Fruit fly (Drosophila melanogaster) whole organism, wandering third instar larva: ENCODE results near the gene CG14015.

Experiments
- CG9705 ChIP-seq: fragments of 200-800 bp; sonication (Bioruptor generic); optimal IDR thresholded peaks from 2 replicates; lab custom pipeline; 2018; ENCODE audit warnings: missing biosample characterization, mild to moderate bottlenecking, missing genetic modification characterization
- CrebA ChIP-seq: fragments of 200-800 bp; sonication (Bioruptor generic); optimal IDR thresholded peaks from 2 replicates; lab custom pipeline; 2016; ENCODE audit warnings: missing biosample characterization, mild to moderate bottlenecking, missing genetic modification characterization, borderline replicate concordance
- Dfd ChIP-seq: fragments of >200 bp; optimal IDR thresholded peaks from 2 replicates; lab custom pipeline; 2017; ENCODE audit warnings: missing biosample characterization, missing genetic modification characterization
- Dif ChIP-seq: fragments of 200-275, 200-300 bp; sonication (Bioruptor generic); optimal IDR thresholded peaks from 2 replicates; lab custom pipeline; 2018; ENCODE audit warnings: missing biosample characterization, missing genetic modification characterization; ENCODE audit not compliant: partially characterized antibody
- GATAd ChIP-seq: sonication (Bioruptor generic); optimal IDR thresholded peaks from 2 replicates; lab custom pipeline; 2016; ENCODE audit warnings: missing biosample characterization, missing genetic modification characterization
- HLH106 ChIP-seq: fragments of 200-800 bp; optimal IDR thresholded peaks from 3 replicates; lab custom pipeline; 2019; ENCODE audit warnings: missing biosample characterization, mild to moderate bottlenecking, missing genetic modification characterization, moderate library complexity
- Hr83 ChIP-seq: fragments of 200-300 bp; sonication (Bioruptor generic); optimal IDR thresholded peaks from 2 replicates; lab custom pipeline; 2016; ENCODE audit warnings: missing biosample characterization, mild to moderate bottlenecking, missing genetic modification characterization, moderate library complexity; ENCODE audit not compliant: poor library complexity, severe bottlenecking
- Jra ChIP-seq: sonication (Bioruptor generic); optimal IDR thresholded peaks from 2 replicates; lab custom pipeline; 2016; ENCODE audit warnings: missing biosample characterization, missing genetic modification characterization
- Mio ChIP-seq: sonication (Bioruptor generic); optimal IDR thresholded peaks from 2 replicates; lab custom pipeline; 2016; ENCODE audit warnings: missing biosample characterization, missing genetic modification characterization
- Myc ChIP-seq: fragments of >200 bp; optimal IDR thresholded peaks from 2 replicates; lab custom pipeline; 2017
- OdsH ChIP-seq: fragments of 200-800 bp; sonication (Bioruptor generic); optimal IDR thresholded peaks from 2 replicates; lab custom pipeline; 2016; ENCODE audit warnings: missing biosample characterization, mild to moderate bottlenecking, missing genetic modification characterization
- Rel ChIP-seq, 2 experiments: fragments of 200-800 bp; sonication (Bioruptor generic) in 1 of 2; optimal IDR thresholded peaks; 2 replicates in 1 of 2; 3 replicates in 1 of 2; lab custom pipeline; 2016 to 2019; ENCODE audit warnings: mild to moderate bottlenecking in 2 of 2, missing biosample characterization in 2 of 2, missing genetic modification characterization in 2 of 2, moderate library complexity in 1 of 2
- Sp1 ChIP-seq: fragments of 200-800 bp; sonication (Bioruptor generic); optimal IDR thresholded peaks from 3 replicates; lab custom pipeline; 2019; ENCODE audit warnings: missing biosample characterization, mild to moderate bottlenecking, missing genetic modification characterization, moderate library complexity
- br ChIP-seq: fragments of 200-800 bp; sonication (Bioruptor generic); optimal IDR thresholded peaks from 2 replicates; lab custom pipeline; 2016; ENCODE audit warnings: missing biosample characterization, missing genetic modification characterization
- brk ChIP-seq: fragments of 200-800 bp; sonication (Bioruptor generic); optimal IDR thresholded peaks from 2 replicates; lab custom pipeline; 2016; ENCODE audit warnings: missing biosample characterization, mild to moderate bottlenecking, missing genetic modification characterization
- dl ChIP-seq, 2 experiments: fragments of 175-275, 200-275 bp in 1 of 2; fragments of 200-275 bp in 1 of 2; sonication (Bioruptor generic); optimal IDR thresholded peaks; lab custom pipeline; 2018; ENCODE audit warnings: mild to moderate bottlenecking in 2 of 2, missing biosample characterization in 2 of 2, missing genetic modification characterization in 2 of 2, moderate library complexity in 2 of 2; ENCODE audit not compliant: partially characterized antibody in 2 of 2, insufficient read depth in 1 of 2
- dsf ChIP-seq: sonication (Bioruptor generic); optimal IDR thresholded peaks from 2 replicates; lab custom pipeline; 2016; ENCODE audit warnings: missing biosample characterization, missing genetic modification characterization, borderline replicate concordance
- ey ChIP-seq: fragments of 200-800 bp; sonication (Bioruptor generic); optimal IDR thresholded peaks from 2 replicates; lab custom pipeline; 2016; ENCODE audit warnings: missing biosample characterization, missing genetic modification characterization
- foxo ChIP-seq, 2 experiments: fragments of 200-800 bp; sonication (Bioruptor generic); optimal IDR thresholded peaks; 2 replicates in 1 of 2; 3 replicates in 1 of 2; lab custom pipeline; 2016 to 2017; ENCODE audit warnings: missing biosample characterization in 2 of 2, missing genetic modification characterization in 2 of 2
- fru ChIP-seq: fragments of 200-800 bp; sonication (Bioruptor generic); optimal IDR thresholded peaks from 3 replicates; lab custom pipeline; 2016; ENCODE audit warnings: missing biosample characterization, mild to moderate bottlenecking, missing genetic modification characterization
- h ChIP-seq: fragments of 200-800 bp; sonication (Bioruptor generic); optimal IDR thresholded peaks from 3 replicates; lab custom pipeline; 2016; ENCODE audit warnings: missing biosample characterization, mild to moderate bottlenecking, missing genetic modification characterization
- jim ChIP-seq: fragments of 175-275, 200-325 bp; sonication (Bioruptor generic); optimal IDR thresholded peaks from 2 replicates; lab custom pipeline; 2016; ENCODE audit warnings: missing biosample characterization, mild to moderate bottlenecking, missing genetic modification characterization
- lola ChIP-seq: fragments of >200 bp; optimal IDR thresholded peaks from 2 replicates; lab custom pipeline; 2017; ENCODE audit warnings: missing biosample characterization, missing genetic modification characterization
- pan ChIP-seq: fragments of >200 bp; optimal IDR thresholded peaks from 2 replicates; lab custom pipeline; 2017
- psq ChIP-seq: fragments of 200-800 bp; sonication (Bioruptor generic); optimal IDR thresholded peaks from 3 replicates; lab custom pipeline; 2017; ENCODE audit warnings: missing biosample characterization, mild to moderate bottlenecking, missing genetic modification characterization, moderate library complexity
- rgr ChIP-seq: fragments of 200-800 bp; sonication (Bioruptor generic); optimal IDR thresholded peaks from 3 replicates; lab custom pipeline; 2016; ENCODE audit warnings: missing biosample characterization, mild to moderate bottlenecking, missing genetic modification characterization
- sage ChIP-seq: fragments of 200-800 bp; sonication (Bioruptor generic); optimal IDR thresholded peaks from 2 replicates; lab custom pipeline; 2016; ENCODE audit warnings: missing biosample characterization, mild to moderate bottlenecking, missing genetic modification characterization
- sv ChIP-seq: fragments of 200-800 bp; sonication (Bioruptor generic); optimal IDR thresholded peaks from 3 replicates; lab custom pipeline; 2016; ENCODE audit warnings: missing biosample characterization, missing genetic modification characterization
- woc ChIP-seq: sonication (Bioruptor generic); optimal IDR thresholded peaks from 2 replicates; lab custom pipeline; 2016; ENCODE audit warnings: missing biosample characterization, mild to moderate bottlenecking, missing genetic modification characterization

CG14015 gene

DNA sequence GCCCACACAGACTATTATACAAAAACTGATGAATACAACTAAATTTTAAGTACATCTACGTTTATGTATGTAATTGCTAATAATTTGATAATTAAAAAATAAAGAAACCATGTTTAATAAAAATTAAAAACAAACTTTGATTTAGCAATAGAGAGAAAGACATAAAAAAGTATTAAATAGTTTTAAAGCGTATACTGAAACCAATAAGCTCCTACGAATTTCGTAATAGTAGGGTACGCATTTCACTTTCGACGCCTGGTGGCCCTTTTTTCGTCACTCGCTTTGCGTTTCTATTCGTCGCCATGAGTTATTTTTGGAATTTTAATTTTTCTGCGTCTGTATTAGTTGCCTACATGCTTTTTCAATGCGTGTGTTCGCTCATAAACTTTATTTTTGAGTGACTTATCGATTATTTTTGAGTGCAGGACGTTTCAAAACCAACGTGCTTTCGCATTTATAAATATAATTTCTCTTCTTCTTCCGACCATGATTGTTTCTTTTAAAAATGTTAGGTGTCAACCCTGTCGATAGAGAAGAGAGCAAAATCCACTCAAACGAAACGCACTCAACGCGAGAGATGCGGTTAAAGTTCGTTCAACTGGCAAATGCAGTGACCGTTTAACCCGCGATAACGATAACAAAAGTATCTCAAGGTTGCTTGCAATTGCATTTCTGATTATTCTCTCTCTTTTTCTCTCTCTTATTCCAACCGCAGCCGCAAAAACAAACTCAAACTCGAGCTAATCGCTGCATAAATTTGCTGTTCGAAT is 7.7 kb upstream of the CG14015 start, which contains the start of gene Oscillin (continued):
- TF ChIP-seq HLH106 (peak; percentile 76), pan (lab: Kevin White, UChicago) (no peak), rgr (GFP tag; lab: Kevin White, UChicago) (peak; percentile 31), dl (GFP tag; optimal IDR thresholded peaks at IDR 0.05; lab: Kevin White, UChicago; ENCODE audit: insufficient read depth in 1 of 2, partially characterized antibody in 2 of 2) (peak in 1 of 2 experiments; percentile 18), sage (peak; percentile 12), sv (GFP tag; lab: Kevin White, UChicago) (peak; percentile 78), Rel (GFP tag; optimal IDR thresholded peaks at IDR 0.05; lab: Kevin White, UChicago) (no peak), Rel (tag; optimal IDR thresholded peaks at IDR 0.05; lab: Kevin White, UChicago) (no peak), Jra (GFP tag; lab: Kevin White, UChicago) (no peak), psq (peak; percentile 90), h (GFP tag; lab: Kevin White, UChicago) (peak; percentile 72), lola (GFP tag; lab: Kevin White, UChicago) (no peak), brk (peak; percentile 61), jim (GFP tag; lab: Kevin White, UChicago) (no peak), dsf (GFP tag; lab: Kevin White, UChicago) (no peak)

DNA sequence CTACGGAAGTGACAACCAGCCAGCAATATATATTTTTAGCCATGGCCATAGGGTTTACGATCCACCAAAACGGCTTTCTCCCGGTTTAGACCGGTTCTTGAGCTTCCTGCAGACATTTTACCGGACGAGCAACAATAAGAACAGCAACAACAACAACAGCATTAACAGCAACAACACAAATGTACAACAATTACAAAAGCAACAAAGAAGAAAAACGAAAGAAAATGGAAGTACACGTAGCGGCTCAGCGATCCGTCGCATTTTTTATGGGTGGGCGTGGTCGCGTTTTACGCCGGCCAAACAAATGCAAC is 7.2 kb upstream of the CG14015 start:
- TF ChIP-seq Rel (GFP tag; optimal IDR thresholded peaks at IDR 0.05; lab: Kevin White, UChicago) (no peak), Rel (tag; optimal IDR thresholded peaks at IDR 0.05; lab: Kevin White, UChicago) (peak; percentile 41), woc (GFP tag; lab: Kevin White, UChicago) (no peak)

DNA sequence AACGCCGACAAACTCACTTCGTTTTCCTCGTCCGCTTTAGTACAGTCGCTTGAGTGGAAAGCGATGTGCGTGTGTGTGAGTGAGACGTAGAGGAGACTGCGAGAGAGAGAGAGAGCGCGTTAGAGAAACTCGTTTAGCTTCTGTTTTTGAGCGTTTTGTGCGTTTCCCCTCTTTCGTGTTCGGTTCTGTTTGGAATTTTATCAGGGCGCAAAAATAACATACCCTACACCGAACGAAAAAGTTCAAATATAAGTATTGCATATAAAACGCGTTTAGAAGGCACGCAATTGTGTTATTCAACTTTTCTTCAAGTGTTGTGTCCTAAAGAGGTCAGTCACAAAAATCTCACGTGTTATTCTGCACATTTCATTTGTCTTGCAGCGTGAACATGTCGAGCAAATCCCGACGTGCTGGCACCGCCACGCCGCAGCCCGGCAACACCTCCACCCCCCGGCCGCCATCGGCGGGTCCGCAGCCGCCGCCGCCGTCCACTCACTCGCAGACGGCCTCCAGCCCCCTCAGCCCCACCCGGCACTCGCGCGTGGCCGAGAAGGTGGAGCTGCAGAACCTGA is 4.0 kb upstream of the CG14015 start:
- TF ChIP-seq dl (GFP tag; optimal IDR thresholded peaks at IDR 0.05; lab: Kevin White, UChicago; ENCODE audit: insufficient read depth in 1 of 2, partially characterized antibody in 2 of 2) = peak in 1 of 2 experiments; percentile 0
- no peak for TF ChIP-seq dsf (GFP tag; lab: Kevin White, UChicago)
- peak; percentile 14 to 68 for TF ChIP-seq foxo (GFP tag; optimal IDR thresholded peaks at IDR 0.05; lab: Kevin White, UChicago)
- TF ChIP-seq Hr83 (GFP tag; lab: Kevin White, UChicago) = peak; percentile 43
- peak; percentile 7 for TF ChIP-seq br (GFP tag; lab: Kevin White, UChicago)
- peak; percentile 57 for TF ChIP-seq rgr (GFP tag; lab: Kevin White, UChicago)
- no peak for TF ChIP-seq Rel (GFP tag; optimal IDR thresholded peaks at IDR 0.05; lab: Kevin White, UChicago)
- TF ChIP-seq Rel (tag; optimal IDR thresholded peaks at IDR 0.05; lab: Kevin White, UChicago) = peak; percentile 3
- peak; percentile 45 for TF ChIP-seq OdsH (GFP tag; lab: Kevin White, UChicago)
- TF ChIP-seq Sp1 (GFP tag; lab: Kevin White, UChicago) = peak; percentile 19
- peak; percentile 98 for TF ChIP-seq Dfd (GFP tag; lab: Kevin White, UChicago)
- TF ChIP-seq HLH106 = peak; percentile 37
- peak; percentile 81 for TF ChIP-seq Dif
- peak; percentile 56 for TF ChIP-seq h (GFP tag; lab: Kevin White, UChicago)
- TF ChIP-seq jim (GFP tag; lab: Kevin White, UChicago) = no peak
- peak; percentile 40 for TF ChIP-seq ey (GFP tag; lab: Kevin White, UChicago)
- TF ChIP-seq Myc (lab: Kevin White, UChicago) = peak; percentile 4
- no peak for TF ChIP-seq fru (GFP tag; lab: Kevin White, UChicago)
- TF ChIP-seq psq = peak; percentile 77
- TF ChIP-seq CG9705 (GFP tag; lab: Kevin White, UChicago) = no peak
- TF ChIP-seq Mio = no peak

- TF ChIP-seq Rel (GFP tag; optimal IDR thresholded peaks at IDR 0.05; lab: Kevin White, UChicago) = no peak
- no peak for TF ChIP-seq Rel (tag; optimal IDR thresholded peaks at IDR 0.05; lab: Kevin White, UChicago)
- TF ChIP-seq psq = no peak
- no peak for TF ChIP-seq pan (lab: Kevin White, UChicago)
- no peak for TF ChIP-seq Sp1 (GFP tag; lab: Kevin White, UChicago)
- no peak for TF ChIP-seq Jra (GFP tag; lab: Kevin White, UChicago)
- no peak for TF ChIP-seq h (GFP tag; lab: Kevin White, UChicago)
- no peak for TF ChIP-seq GATAd (GFP tag; lab: Kevin White, UChicago)
- no peak for TF ChIP-seq jim (GFP tag; lab: Kevin White, UChicago)
- no peak for TF ChIP-seq Hr83 (GFP tag; lab: Kevin White, UChicago)
- no peak for TF ChIP-seq CrebA (GFP tag; lab: Kevin White, UChicago)
- TF ChIP-seq, all 38 proteins: peak for 0
Observed at dm6 chr2L:5541935-5542685, 3.1 kb upstream of the CG14015 start, which contains the start of the genes Hel25E and Lam. Gene Hel25E (minus strand): TSS chr2L:5542314. Gene Lam (plus strand): TSS chr2L:5542480.
